Fruit fly (Drosophila melanogaster) whole organism, embryonic: ENCODE measurements around the gene Jhbp6.

Experiments used
- CG17359 ChIP-seq: fragments of 200-800 bp; sonication (Bioruptor generic); optimal IDR thresholded peaks from 3 replicates; lab custom pipeline; 2018; ENCODE audit warnings: missing biosample characterization, mild to moderate bottlenecking, missing genetic modification characterization, moderate library complexity
- Hr78 ChIP-seq, 2 experiments: fragments of 200-800 bp in 1 of 2; fragments of >200 bp in 1 of 2; sonication (Bioruptor generic) in 1 of 2; optimal IDR thresholded peaks; 2 replicates each; lab custom pipeline; 2017 to 2019; ENCODE audit warnings: missing biosample characterization in 2 of 2, missing genetic modification characterization in 2 of 2, mild to moderate bottlenecking in 1 of 2, moderate library complexity in 1 of 2
- Lim3 ChIP-seq: fragments of 200-800 bp; sonication (Bioruptor generic); IDR thresholded peaks from 2 replicates; pipeline ENCODE4 v1.3.6; 2022; ENCODE audit warnings: missing biosample characterization, missing genetic modification characterization
- Xbp1 ChIP-seq: fragments of 200-800 bp; sonication (Bioruptor generic); optimal IDR thresholded peaks from 3 replicates; lab custom pipeline; 2016; ENCODE audit warnings: missing biosample characterization, mild to moderate bottlenecking, missing genetic modification characterization
- al ChIP-seq: fragments of 200-800 bp; sonication (Bioruptor generic); IDR thresholded peaks from 2 replicates; pipeline ENCODE4 v1.3.6; 2022; ENCODE audit warnings: missing biosample characterization, missing genetic modification characterization
- esg ChIP-seq: fragments of 200-800 bp; sonication (Bioruptor generic); conservative IDR thresholded peaks from 2 replicates; pipeline ENCODE4 v1.3.6; 2022; ENCODE audit warnings: missing biosample characterization, missing genetic modification characterization
- h ChIP-seq: fragments of >200 bp; optimal IDR thresholded peaks from 2 replicates; lab custom pipeline; 2017
- inv ChIP-seq: fragments of 200-800 bp; sonication (Bioruptor generic); IDR thresholded peaks from 2 replicates; pipeline ENCODE4 v1.3.6; 2022; ENCODE audit warnings: missing biosample characterization, missing genetic modification characterization; ENCODE audit not compliant: partially characterized antibody
- lmd ChIP-seq: fragments of 200-800 bp; sonication (Bioruptor generic); IDR thresholded peaks from 2 replicates; pipeline ENCODE4 v1.3.6; 2022; ENCODE audit warnings: missing biosample characterization, missing genetic modification characterization
- stc ChIP-seq: fragments of 200-800 bp; sonication (Bioruptor generic); IDR thresholded peaks from 2 replicates; pipeline ENCODE4 v1.3.6; 2022; ENCODE audit warnings: missing biosample characterization, missing genetic modification characterization

- TF ChIP-seq CG17359 (tag; lab: Kevin White, UChicago) (no peak), stc (GFP tag; lab: Robert Waterston, UW) (no peak), Lim3 (GFP tag; lab: Robert Waterston, UW) (no peak), esg (GFP tag; lab: Robert Waterston, UW) (no peak), Xbp1 (no peak), al (GFP tag; lab: Robert Waterston, UW) (no peak), lmd (GFP tag; lab: Robert Waterston, UW) (no peak), Hr78 (GFP tag; optimal IDR thresholded peaks at IDR 0.05; lab: Kevin White, UChicago) (no peak), h (no peak), inv (GFP tag; lab: Robert Waterston, UW) (no peak)
Measured at dm6 chr3L:22642276-22642900, 27.4 kb upstream of the Jhbp6 start.
